Worm (Caenorhabditis elegans) whole organism, L1 larva: ENCODE results near the gene eif-2A.

Experiments
- C04F5.9 ChIP-seq: sonication (generic microtip); optimal IDR thresholded peaks from 2 replicates; lab custom pipeline; 2016; ENCODE audit warnings: missing genetic modification characterization, missing compliant biosample characterization
- C16A3.4 ChIP-seq: fragments of 150-350 bp; optimal IDR thresholded peaks from 2 replicates; lab custom pipeline; 2014; ENCODE audit warnings: missing biosample characterization, missing genetic modification characterization
- F16B12.6 ChIP-seq: fragments of 150-350 bp; optimal IDR thresholded peaks from 2 replicates; lab custom pipeline; 2014; ENCODE audit warnings: missing biosample characterization, missing genetic modification characterization
- alr-1 ChIP-seq: fragments of 200-800 bp; sonication (Bioruptor generic); optimal IDR thresholded peaks from 2 replicates; lab custom pipeline; 2018; ENCODE audit warnings: borderline replicate concordance, mild to moderate bottlenecking, missing genetic modification characterization, missing compliant biosample characterization
- ama-1 ChIP-seq: fragments of 150-350 bp; optimal IDR thresholded peaks from 2 replicates; lab custom pipeline; 2014
- blmp-1 ChIP-seq: fragments of 150-350 bp; optimal IDR thresholded peaks from 2 replicates; lab custom pipeline; 2014; ENCODE audit warnings: missing biosample characterization, missing genetic modification characterization
- ceh-8 ChIP-seq: fragments of 200-800 bp; sonication (Bioruptor generic); optimal IDR thresholded peaks from 2 replicates; lab custom pipeline; 2018; ENCODE audit warnings: mild to moderate bottlenecking, missing genetic modification characterization, moderate library complexity, missing compliant biosample characterization
- ceh-88 ChIP-seq: fragments of 200-800 bp; sonication (Bioruptor generic); IDR thresholded peaks from 2 replicates; pipeline ENCODE4 v1.3.6; 2022; ENCODE audit warnings: missing genetic modification characterization, missing compliant biosample characterization
- dpl-1 ChIP-seq, 3 experiments: fragments of 150-350 bp in 2 of 3; sonication (generic microtip) in 1 of 3; optimal IDR thresholded peaks; 2 replicates each; lab custom pipeline; 2014 to 2017; ENCODE audit warnings: missing biosample characterization in 3 of 3, missing genetic modification characterization in 3 of 3, missing genetic modification reagents in 3 of 3
- dsc-1 ChIP-seq: sonication (generic microtip); optimal IDR thresholded peaks from 2 replicates; lab custom pipeline; 2016; ENCODE audit warnings: mild to moderate bottlenecking, missing genetic modification characterization, missing compliant biosample characterization
- efl-1 ChIP-seq, 4 experiments: fragments of 150-350 bp; optimal IDR thresholded peaks in 3 of 4; peaks in 1 of 4; 1 replicate in 1 of 4; 2 replicates in 3 of 4; lab custom pipeline; 2014; ENCODE audit warnings: missing biosample characterization in 2 of 4, missing genetic modification characterization in 2 of 4, missing genetic modification reagents in 2 of 4
- efl-3 ChIP-seq: fragments of 200-800 bp; sonication (Bioruptor generic); optimal IDR thresholded peaks from 2 replicates; lab custom pipeline; 2018; ENCODE audit warnings: mild to moderate bottlenecking, missing genetic modification characterization, missing compliant biosample characterization
- egl-13 ChIP-seq: sonication (generic microtip); optimal IDR thresholded peaks from 2 replicates; lab custom pipeline; 2016; ENCODE audit warnings: missing genotype, missing genetic modification reagents, missing genetic modification characterization, missing compliant biosample characterization
- elt-2 ChIP-seq: sonication (generic microtip); optimal IDR thresholded peaks from 2 replicates; lab custom pipeline; 2016; ENCODE audit warnings: missing genetic modification characterization, mild to moderate bottlenecking, inconsistent platforms, missing compliant biosample characterization, missing genetic modification reagents
- elt-3 ChIP-seq, 6 experiments: fragments of 150-350 bp in 1 of 6; sonication (generic microtip); optimal IDR thresholded peaks; 2 replicates each; lab custom pipeline; 2017 to 2018; ENCODE audit warnings: missing biosample characterization in 6 of 6, missing genetic modification characterization in 6 of 6, inconsistent platforms in 1 of 6
- fkh-10 ChIP-seq: sonication (generic microtip); optimal IDR thresholded peaks from 2 replicates; lab custom pipeline; 2017; ENCODE audit warnings: missing biosample characterization, missing genetic modification reagents, missing genetic modification characterization
- fkh-4 ChIP-seq: sonication (generic microtip); optimal IDR thresholded peaks from 2 replicates; lab custom pipeline; 2016; ENCODE audit warnings: missing compliant biosample characterization, missing genetic modification characterization, borderline replicate concordance
- fkh-8 ChIP-seq: sonication (generic microtip); optimal IDR thresholded peaks from 2 replicates; lab custom pipeline; 2016; ENCODE audit warnings: mild to moderate bottlenecking, missing genetic modification characterization, missing compliant biosample characterization
- grh-1 ChIP-seq: fragments of 200-800 bp; sonication (Bioruptor generic); IDR thresholded peaks from 2 replicates; pipeline ENCODE4 v1.3.6; 2022; ENCODE audit warnings: missing genetic modification reagents, missing genetic modification characterization, missing compliant biosample characterization
- hlh-4 ChIP-seq: sonication (generic microtip); optimal IDR thresholded peaks from 2 replicates; lab custom pipeline; 2016; ENCODE audit warnings: mild to moderate bottlenecking, missing genetic modification characterization, missing compliant biosample characterization
- hpl-2 ChIP-seq: fragments of 150-350 bp; optimal IDR thresholded peaks from 2 replicates; lab custom pipeline; 2014; ENCODE audit warnings: missing biosample characterization, missing genetic modification reagents, missing genetic modification characterization
- irx-1 ChIP-seq: sonication (generic microtip); optimal IDR thresholded peaks from 2 replicates; lab custom pipeline; 2016; ENCODE audit warnings: missing genetic modification characterization, missing compliant biosample characterization
- isw-1 ChIP-seq: fragments of 200-800 bp; sonication (Bioruptor generic); IDR thresholded peaks from 2 replicates; pipeline ENCODE4 v1.3.6; 2022; ENCODE audit warnings: missing genetic modification characterization, missing compliant biosample characterization
- jun-1 ChIP-seq: fragments of 150-350 bp; optimal IDR thresholded peaks from 2 replicates; lab custom pipeline; 2014; ENCODE audit warnings: missing biosample characterization, missing genetic modification reagents, missing genetic modification characterization
- lin-14 ChIP-seq: fragments of 200-800 bp; sonication (Bioruptor generic); optimal IDR thresholded peaks from 2 replicates; lab custom pipeline; 2018; ENCODE audit warnings: mild to moderate bottlenecking, missing genetic modification characterization, moderate library complexity, missing compliant biosample characterization
- lir-3 ChIP-seq: sonication (generic microtip); optimal IDR thresholded peaks from 2 replicates; lab custom pipeline; 2016; ENCODE audit warnings: mild to moderate bottlenecking, missing genetic modification characterization, moderate library complexity, missing compliant biosample characterization; ENCODE audit not compliant: poor library complexity
- lsy-2 ChIP-seq, 2 experiments: fragments of 150-350 bp; optimal IDR thresholded peaks; 2 replicates each; lab custom pipeline; 2014; ENCODE audit warnings: missing biosample characterization in 2 of 2, missing genetic modification characterization in 2 of 2
- nhr-11 ChIP-seq: fragments of 150-350 bp; optimal IDR thresholded peaks from 2 replicates; lab custom pipeline; 2014; ENCODE audit warnings: missing biosample characterization, missing genetic modification characterization
- nhr-19 ChIP-seq: fragments of 200-800 bp; sonication (Bioruptor generic); conservative IDR thresholded peaks from 2 replicates; pipeline ENCODE4 v1.3.6; 2022; ENCODE audit warnings: missing genetic modification characterization, missing compliant biosample characterization
- nhr-20 ChIP-seq: sonication (generic microtip); optimal IDR thresholded peaks from 2 replicates; lab custom pipeline; 2016; ENCODE audit warnings: mild to moderate bottlenecking, missing genetic modification characterization, missing compliant biosample characterization
- nhr-237 ChIP-seq: fragments of 150-350 bp; optimal IDR thresholded peaks from 2 replicates; lab custom pipeline; 2014; ENCODE audit warnings: missing biosample characterization, missing genetic modification characterization
- nhr-28 ChIP-seq: fragments of 150-350 bp; optimal IDR thresholded peaks from 2 replicates; lab custom pipeline; 2014; ENCODE audit warnings: missing biosample characterization, missing genetic modification characterization
- nhr-47 ChIP-seq: sonication (generic microtip); optimal IDR thresholded peaks from 2 replicates; lab custom pipeline; 2016; ENCODE audit warnings: mild to moderate bottlenecking, missing genetic modification characterization, moderate library complexity, missing compliant biosample characterization
- nhr-71 ChIP-seq: sonication (generic microtip); optimal IDR thresholded peaks from 2 replicates; lab custom pipeline; 2016; ENCODE audit warnings: mild to moderate bottlenecking, missing genetic modification characterization, moderate library complexity, missing compliant biosample characterization
- nhr-84 ChIP-seq: sonication (generic microtip); optimal IDR thresholded peaks from 2 replicates; lab custom pipeline; 2017; ENCODE audit warnings: missing biosample characterization, missing genetic modification characterization
- nhr-85 ChIP-seq: sonication (generic microtip); peaks from one replicate; lab custom pipeline; 2016; ENCODE audit warnings: missing genetic modification characterization, inconsistent platforms, missing compliant biosample characterization
- nhr-90 ChIP-seq: sonication (generic microtip); optimal IDR thresholded peaks from 2 replicates; lab custom pipeline; 2016; ENCODE audit warnings: mild to moderate bottlenecking, missing genetic modification characterization, missing compliant biosample characterization; ENCODE audit not compliant: poor library complexity
- pag-3 ChIP-seq: sonication (generic microtip); optimal IDR thresholded peaks from 2 replicates; lab custom pipeline; 2017; ENCODE audit warnings: missing genetic modification characterization, mild to moderate bottlenecking, missing compliant biosample characterization, antibody characterized with exemption, borderline replicate concordance; ENCODE audit not compliant: insufficient read depth
- rnt-1 ChIP-seq: sonication (generic microtip); optimal IDR thresholded peaks from 2 replicates; lab custom pipeline; 2016; ENCODE audit warnings: mild to moderate bottlenecking, missing genetic modification characterization, moderate library complexity, missing compliant biosample characterization
- sox-4 ChIP-seq: sonication (generic microtip); optimal IDR thresholded peaks from 2 replicates; lab custom pipeline; 2016; ENCODE audit warnings: missing genetic modification characterization, missing compliant biosample characterization
- sup-37 ChIP-seq: fragments of 200-800 bp; sonication (Bioruptor generic); optimal IDR thresholded peaks from 2 replicates; lab custom pipeline; 2018; ENCODE audit warnings: mild to moderate bottlenecking, missing genetic modification characterization, missing compliant biosample characterization
- swsn-7 ChIP-seq: sonication (generic microtip); optimal IDR thresholded peaks from 2 replicates; lab custom pipeline; 2016; ENCODE audit warnings: missing genetic modification characterization, missing compliant biosample characterization
- tlp-1 ChIP-seq: fragments of 150-350 bp; optimal IDR thresholded peaks from 2 replicates; lab custom pipeline; 2014; ENCODE audit warnings: missing biosample characterization, missing genetic modification characterization
- unc-130 ChIP-seq: fragments of 150-350 bp; optimal IDR thresholded peaks from 2 replicates; lab custom pipeline; 2017; ENCODE audit warnings: missing biosample characterization, missing genetic modification characterization, inconsistent platforms
- unc-30 ChIP-seq: sonication (generic microtip); optimal IDR thresholded peaks from 2 replicates; lab custom pipeline; 2017; ENCODE audit warnings: missing biosample characterization, missing genetic modification characterization
- unc-62 ChIP-seq: fragments of 150-350 bp; optimal IDR thresholded peaks from 2 replicates; lab custom pipeline; 2014; ENCODE audit warnings: missing biosample characterization, missing genetic modification reagents, missing genetic modification characterization
- unc-86 ChIP-seq: sonication (generic microtip); optimal IDR thresholded peaks from 2 replicates; lab custom pipeline; 2016; ENCODE audit warnings: missing genetic modification characterization, missing compliant biosample characterization
- xbp-1 ChIP-seq: sonication (generic microtip); optimal IDR thresholded peaks from 2 replicates; lab custom pipeline; 2016; ENCODE audit warnings: missing genetic modification characterization, missing compliant biosample characterization
- zag-1 ChIP-seq: fragments of 150-350 bp; optimal IDR thresholded peaks from 2 replicates; lab custom pipeline; 2014; ENCODE audit warnings: missing biosample characterization, missing genetic modification characterization
- ztf-11 ChIP-seq, 2 experiments: sonication (generic microtip); optimal IDR thresholded peaks; 2 replicates each; lab custom pipeline; 2016 to 2017; ENCODE audit warnings: missing genetic modification characterization in 2 of 2, missing biosample characterization in 1 of 2, missing compliant biosample characterization in 1 of 2

eif-2A gene

DNA sequence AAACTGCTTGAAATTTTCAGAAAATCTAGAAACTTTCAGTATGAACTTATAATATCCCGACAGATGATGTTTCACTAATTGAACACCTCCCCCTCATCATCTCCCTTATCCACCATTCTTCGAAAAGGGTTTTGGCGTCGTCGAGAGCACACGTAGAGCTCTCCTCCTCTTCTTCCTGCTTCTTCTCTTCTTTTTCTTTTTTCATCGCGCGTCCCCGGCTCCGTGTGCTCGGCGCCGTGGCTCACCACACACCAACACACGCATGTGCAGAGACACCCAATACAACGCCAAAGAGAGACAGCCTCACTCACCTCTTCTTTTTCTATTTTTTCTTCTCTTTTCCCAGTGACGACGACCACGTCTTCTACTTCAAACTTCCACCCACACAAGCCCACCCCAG is 37.1 kb upstream of the eif-2A start:
- TF ChIP-seq hpl-2 (no peak), egl-13 (tag; lab: Kevin White, UChicago) (peak; percentile 30), pag-3 (tag; lab: Kevin White, UChicago) (no peak), nhr-84 (no peak), nhr-71 (tag; lab: Kevin White, UChicago) (peak; percentile 24), swsn-7 (tag; lab: Kevin White, UChicago) (peak; percentile 0), rnt-1 (tag; lab: Kevin White, UChicago) (no peak), unc-86 (tag; lab: Kevin White, UChicago) (no peak), nhr-11 (tag; lab: Kevin White, UChicago) (no peak), ceh-8 (GFP tag; lab: Kevin White, UChicago) (no peak), dsc-1 (tag; lab: Kevin White, UChicago) (peak; percentile 51), nhr-47 (tag; lab: Kevin White, UChicago) (peak; percentile 16), sup-37 (GFP tag; lab: Kevin White, UChicago) (no peak), isw-1 (GFP tag; lab: Robert Waterston, UW) (no peak), fkh-4 (tag; lab: Kevin White, UChicago) (no peak), sox-4 (no peak), nhr-237 (tag; lab: Kevin White, UChicago) (no peak), efl-3 (GFP tag; lab: Kevin White, UChicago) (no peak), dpl-1 (GFP tag; optimal IDR thresholded peaks at IDR 0.05; lab: Kevin White, UChicago) (no peak), nhr-20 (tag; lab: Kevin White, UChicago) (no peak), tlp-1 (tag; lab: Kevin White, UChicago) (no peak), lsy-2 (tag; optimal IDR thresholded peaks at IDR 0.05; lab: Kevin White, UChicago) (no peak), xbp-1 (tag; lab: Kevin White, UChicago) (no peak), lir-3 (tag; lab: Kevin White, UChicago) (no peak), elt-3 (tag; optimal IDR thresholded peaks at IDR 0.05; lab: Kevin White, UChicago) (no peak), ama-1 (lab: Kevin White, UChicago) (no peak), grh-1 (GFP tag; lab: Robert Waterston, UW) (no peak), fkh-8 (peak; percentile 80), zag-1 (tag; lab: Kevin White, UChicago) (no peak), ceh-88 (GFP tag; lab: Robert Waterston, UW) (no peak), blmp-1 (tag; lab: Kevin White, UChicago) (no peak), nhr-85 (peak; percentile 13), F16B12.6 (tag; lab: Kevin White, UChicago) (no peak), lin-14 (peak; percentile 43)

DNA sequence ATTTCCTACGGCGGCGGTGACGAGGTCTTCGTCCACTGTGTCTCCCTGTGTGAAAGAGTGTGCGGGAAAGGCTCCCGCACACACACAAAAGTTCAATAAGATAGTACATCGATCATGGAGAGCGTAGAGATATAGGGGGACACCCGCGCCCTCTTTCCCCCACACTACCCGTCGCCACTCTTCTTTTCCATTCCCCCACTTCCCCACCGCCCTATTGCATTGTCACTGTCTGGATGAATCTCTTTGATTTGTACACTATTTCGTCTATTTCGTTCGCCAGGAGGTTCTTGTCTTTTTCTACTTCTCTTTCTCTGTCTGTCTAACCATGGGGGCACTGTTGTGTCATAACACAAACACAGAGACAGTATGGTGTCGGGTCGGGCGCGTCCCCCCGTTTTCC is 34.4 kb upstream of the eif-2A start:
- TF ChIP-seq fkh-10 (no peak), fkh-4 (tag; lab: Kevin White, UChicago) (no peak), nhr-28 (tag; lab: Kevin White, UChicago) (no peak), irx-1 (tag; lab: Kevin White, UChicago) (peak; percentile 22), dsc-1 (tag; lab: Kevin White, UChicago) (no peak), elt-2 (tag; lab: Kevin White, UChicago) (peak; percentile 51), unc-86 (tag; lab: Kevin White, UChicago) (no peak), nhr-47 (tag; lab: Kevin White, UChicago) (peak; percentile 53), unc-30 (no peak), fkh-8 (no peak), grh-1 (GFP tag; lab: Robert Waterston, UW) (peak; percentile 40; the same call in 1 of the 2 replicates), unc-62 (GFP tag; lab: Kevin White, UChicago) (no peak), efl-3 (GFP tag; lab: Kevin White, UChicago) (peak; percentile 98), ceh-88 (GFP tag; lab: Robert Waterston, UW) (no peak), alr-1 (tag; lab: Kevin White, UChicago) (no peak), nhr-85 (peak; percentile 97), nhr-84 (no peak), unc-130 (tag; lab: Kevin White, UChicago) (no peak), efl-1 (optimal IDR thresholded peaks at IDR 0.05; lab: Kevin White, UChicago) (peak; percentile 37 to 41), efl-1 (GFP tag; optimal IDR thresholded peaks at IDR 0.05 in 1 of 2; lab: Kevin White, UChicago) (peak; percentile 9 to 95), nhr-19 (GFP tag; lab: Robert Waterston, UW) (peak; percentile 66), nhr-90 (tag; lab: Kevin White, UChicago) (peak; percentile 69), ztf-11 (tag; optimal IDR thresholded peaks at IDR 0.05; lab: Kevin White, UChicago) (peak in 1 of 2 experiments; percentile 50), C04F5.9 (tag; lab: Kevin White, UChicago) (no peak), jun-1 (tag; lab: Kevin White, UChicago) (no peak), tlp-1 (tag; lab: Kevin White, UChicago) (no peak), C16A3.4 (tag; lab: Kevin White, UChicago) (peak; percentile 27), hlh-4 (tag; lab: Kevin White, UChicago) (no peak)
